Worm (Caenorhabditis elegans) whole organism, L4/young adult: ENCODE data around the gene F14D2.7.

Source experiments
- dao-5 ChIP-seq: sonication (generic microtip); optimal IDR thresholded peaks from 2 replicates; lab custom pipeline; 2016; ENCODE audit warnings: missing genotype, missing genetic modification characterization, moderate library complexity, missing compliant biosample characterization
- him-1 ChIP-seq: sonication (generic microtip); optimal IDR thresholded peaks from 2 replicates; lab custom pipeline; 2016; ENCODE audit warnings: missing genotype, missing genetic modification reagents, missing genetic modification characterization, missing compliant biosample characterization

ce11 chrII:3367100-3367499 is 28.6 kb upstream of the F14D2.7 start, which contains the start of gene Y49F6C.6:
- TF ChIP-seq him-1 (no peak), dao-5 (tag; lab: Kevin White, UChicago) (no peak)
